Worm (Caenorhabditis elegans): ENCODE data around the gene sto-4.

Gene sto-4

DNA sequence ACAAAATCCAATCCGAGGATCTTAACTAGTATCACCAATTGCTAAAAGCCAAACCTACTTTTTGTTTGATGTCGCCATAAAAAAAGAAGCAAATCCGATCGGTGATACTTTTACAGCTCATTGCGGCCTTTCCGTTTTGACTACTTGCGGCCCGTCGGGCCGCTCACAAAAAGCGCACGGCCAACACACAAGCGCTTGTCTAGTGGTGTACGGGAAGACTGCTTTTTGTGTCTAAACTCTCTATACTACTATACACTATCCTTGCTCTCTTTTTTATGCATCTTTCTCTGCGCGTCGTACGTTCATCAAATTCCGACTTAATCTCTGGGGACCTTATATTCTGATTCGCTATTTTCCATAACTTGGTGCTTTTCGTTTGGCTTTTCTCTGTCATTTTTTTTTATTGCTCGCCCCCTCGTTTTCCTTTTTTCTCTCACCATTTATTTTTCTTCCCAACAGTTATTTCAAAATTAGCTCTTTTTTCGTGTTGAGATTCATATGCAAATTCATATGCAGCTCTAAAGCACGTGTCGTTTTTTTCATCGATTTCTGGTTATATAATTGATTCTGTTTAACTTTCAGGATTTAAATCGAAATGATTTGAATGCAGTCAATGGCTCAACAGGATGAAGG, 22.7 kb downstream of the sto-4 start, which contains the start of gene noca-2 (continued):
- TF ChIP-seq R02D3.7 (tag; optimal IDR thresholded peaks at IDR 0.05) (no peak), ZK337.2 (GFP tag; IDR thresholded peaks at IDR 0.05) (no peak), nhr-102 (tag; optimal IDR thresholded peaks at IDR 0.05) (no peak), rbr-2 (tag; optimal IDR thresholded peaks at IDR 0.05) (peak; percentile 33), pha-4 (GFP tag; IDR thresholded peaks at IDR 0.05) (no peak), pha-4 (tag; optimal IDR thresholded peaks at IDR 0.05) (no peak), ama-1 (optimal IDR thresholded peaks at IDR 0.05) (no peak)

DNA sequence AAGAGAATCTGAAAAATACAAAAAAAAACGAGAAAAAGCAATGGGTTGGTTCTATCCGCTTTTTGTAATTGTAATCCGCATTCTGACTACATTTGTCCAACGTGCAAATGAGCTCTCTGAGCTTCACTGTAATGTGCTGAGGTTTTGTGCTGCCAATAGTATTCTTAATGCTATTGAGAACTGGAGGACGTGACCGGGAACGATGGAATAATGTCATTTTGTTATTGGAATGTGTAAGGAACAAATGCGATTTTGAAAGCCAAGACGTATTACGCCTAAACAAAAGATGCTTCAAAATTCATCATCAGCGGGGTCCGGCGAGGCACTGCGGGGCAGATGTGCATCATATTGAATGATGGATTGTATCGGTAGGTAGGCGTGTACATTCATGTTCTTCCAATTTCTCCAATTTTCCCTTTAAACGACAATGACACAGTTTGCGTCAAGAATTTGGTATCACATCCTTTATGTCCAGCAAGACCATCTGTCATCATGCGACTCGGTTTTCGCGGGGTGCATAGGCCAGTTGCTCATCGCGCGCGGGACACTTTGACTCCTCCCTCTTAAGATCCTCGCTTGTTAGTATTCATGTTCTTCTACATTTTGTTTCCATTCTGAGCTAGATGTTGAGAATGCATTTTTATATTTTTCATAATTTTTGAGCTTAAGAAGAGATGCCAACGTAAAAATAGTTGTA, 29.3 kb downstream of the sto-4 start:
- TF ChIP-seq egl-27 (tag; optimal IDR thresholded peaks at IDR 0.05) (no peak), unc-62 (GFP tag; optimal IDR thresholded peaks at IDR 0.05 in 1 of 2) (peak in 1 of 2 experiments; percentile 51), unc-62 (tag; optimal IDR thresholded peaks at IDR 0.05) (no peak)

DNA sequence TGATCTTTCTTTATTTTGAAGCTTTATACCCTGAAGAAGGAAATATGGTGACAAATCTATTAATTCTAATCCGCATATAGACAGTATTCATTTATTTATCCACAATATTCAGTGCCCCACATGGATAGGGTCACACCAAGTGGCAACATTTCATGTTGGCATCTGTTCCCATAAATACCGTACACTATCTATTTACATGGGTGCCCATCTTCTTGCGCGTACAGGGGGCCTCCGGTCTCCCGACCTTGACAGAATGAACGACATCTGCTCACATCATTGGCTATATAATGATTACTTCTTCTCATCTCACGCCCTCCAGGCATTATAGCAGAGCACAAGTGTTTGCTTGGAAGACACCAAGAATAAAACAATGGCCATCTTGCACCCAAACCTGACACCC, 31.6 kb downstream of the sto-4 start:
- TF ChIP-seq fos-1 (tag; optimal IDR thresholded peaks at IDR 0.05) (no peak), lim-7 (GFP tag; IDR thresholded peaks at IDR 0.05) (no peak), attf-4 (tag; optimal IDR thresholded peaks at IDR 0.05) (no peak), nhr-10 (tag; optimal IDR thresholded peaks at IDR 0.05) (no peak), snpc-4 (tag; optimal IDR thresholded peaks at IDR 0.05) (no peak), saeg-2 (GFP tag; IDR thresholded peaks at IDR 0.05) (no peak), madf-9 (GFP tag; conservative IDR thresholded peaks at IDR 0.05) (no peak), duxl-1 (tag; optimal IDR thresholded peaks at IDR 0.05; ENCODE audit: poor library complexity) (no peak), ZK337.2 (GFP tag; IDR thresholded peaks at IDR 0.05) (no peak), ces-1 (GFP tag; optimal IDR thresholded peaks at IDR 0.05) (no peak), R02D3.7 (tag; optimal IDR thresholded peaks at IDR 0.05) (no peak), ztf-7 (tag; optimal IDR thresholded peaks at IDR 0.05) (no peak), dpl-1 (GFP tag; optimal IDR thresholded peaks at IDR 0.05) (no peak), snpc-1.2 (GFP tag; IDR thresholded peaks at IDR 0.05) (no peak), unc-39 (tag; optimal IDR thresholded peaks at IDR 0.05) (no peak)

DNA sequence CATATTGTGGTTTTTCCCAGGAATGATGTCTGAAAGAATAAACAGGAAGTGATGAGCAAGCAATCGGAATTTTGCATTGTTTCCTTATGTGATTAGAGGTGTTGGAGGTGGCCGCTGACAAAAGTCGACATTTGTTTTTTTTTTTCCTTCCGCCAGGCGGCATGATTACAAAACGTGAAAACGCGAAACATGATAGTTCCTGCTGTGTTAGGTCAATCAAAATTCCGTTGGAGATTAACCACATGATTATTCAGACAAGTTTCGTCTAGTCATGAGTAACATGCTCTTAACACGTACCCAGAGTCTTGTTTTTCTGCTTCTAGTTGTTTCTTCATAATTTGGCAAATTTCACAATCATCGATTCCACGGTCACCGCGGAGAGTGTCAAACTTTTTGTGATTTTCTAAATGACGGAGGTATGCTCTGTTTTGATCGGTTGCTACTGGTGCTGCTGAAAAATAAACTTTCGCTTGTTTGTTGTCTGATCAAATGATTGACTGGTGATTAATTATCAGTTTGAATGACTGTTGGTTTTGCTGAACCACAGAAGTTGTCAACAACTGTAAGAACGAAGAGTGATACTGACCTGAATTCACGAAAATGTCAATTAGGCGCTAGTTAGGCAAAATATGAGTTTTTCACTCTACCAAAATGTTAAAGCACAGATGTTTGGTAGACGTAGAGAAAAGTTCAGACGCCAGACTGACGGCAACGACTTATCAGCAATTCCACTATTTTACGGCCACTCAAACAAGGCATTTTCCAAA, 35.5 kb downstream of the sto-4 start:
- TF ChIP-seq nhr-41 (GFP tag; IDR thresholded peaks at IDR 0.05) (no peak), dmd-6 (GFP tag; IDR thresholded peaks at IDR 0.05) (peak; percentile 93), hlh-30 (tag; optimal IDR thresholded peaks at IDR 0.05; ENCODE audit: insufficient read depth) (peak; percentile 33), ztf-7 (tag; optimal IDR thresholded peaks at IDR 0.05) (no peak), lin-38 (GFP tag; IDR thresholded peaks at IDR 0.05) (no peak), tra-1 (GFP tag; IDR thresholded peaks at IDR 0.05) (peak; percentile 67; the same call in 1 of the 2 replicates), ceh-28 (tag; optimal IDR thresholded peaks at IDR 0.05) (no peak), fos-1 (tag; optimal IDR thresholded peaks at IDR 0.05) (no peak), dve-1 (tag; optimal IDR thresholded peaks at IDR 0.05; ENCODE audit: insufficient read depth) (peak; percentile 26), ztf-11 (tag; optimal IDR thresholded peaks at IDR 0.05) (no peak), nhr-6 (tag; optimal IDR thresholded peaks at IDR 0.05) (no peak), hlh-11 (tag; optimal IDR thresholded peaks at IDR 0.05) (peak; percentile 49), hif-1 (tag; optimal IDR thresholded peaks at IDR 0.05) (peak in 1 of 2 experiments; percentile 18), nhr-48 (tag; optimal IDR thresholded peaks at IDR 0.05) (peak; percentile 29), unc-62 (GFP tag; optimal IDR thresholded peaks at IDR 0.05 in 1 of 2) (peak in 1 of 2 experiments; percentile 97), unc-62 (tag; optimal IDR thresholded peaks at IDR 0.05) (no peak), egl-43 (GFP tag; IDR thresholded peaks at IDR 0.05) (no peak), F44E2.7 (GFP tag; IDR thresholded peaks at IDR 0.05) (no peak), daf-16 (GFP tag; optimal IDR thresholded peaks at IDR 0.05) (peak in 1 of 2 experiments; percentile 59), daf-16 (tag; optimal IDR thresholded peaks at IDR 0.05) (peak; percentile 87), lim-7 (GFP tag; IDR thresholded peaks at IDR 0.05) (no peak), mxl-2 (GFP tag; conservative IDR thresholded peaks at IDR 0.05) (no peak), lin-39 (tag; optimal IDR thresholded peaks at IDR 0.05) (no peak), fkh-10 (GFP tag; optimal IDR thresholded peaks at IDR 0.05) (no peak)

All from whole organism, L4 larva.